Fruit fly (Drosophila melanogaster) whole organism, prepupa: Measurements from ENCODE around the gene mRpL39.

ENCODE experiments used
- CG10631 ChIP-seq: fragments of 200-800 bp; sonication (Bioruptor generic); optimal IDR thresholded peaks from 2 replicates; lab custom pipeline; 2016; ENCODE audit warnings: missing biosample characterization, missing genetic modification characterization
- CG11294 ChIP-seq: fragments of 200-800 bp; sonication (Bioruptor generic); IDR thresholded peaks from 2 replicates; pipeline ENCODE4 v1.3.6; 2022; ENCODE audit warnings: missing biosample characterization, missing genetic modification characterization
- CG11762 ChIP-seq: fragments of 200-800 bp; sonication (Bioruptor generic); optimal IDR thresholded peaks from 3 replicates; lab custom pipeline; 2016; ENCODE audit warnings: missing biosample characterization, missing genetic modification characterization; ENCODE audit not compliant: insufficient read depth
- CG11902 ChIP-seq: fragments of 200-800 bp; sonication (Bioruptor generic); optimal IDR thresholded peaks from 3 replicates; lab custom pipeline; 2016; ENCODE audit warnings: missing biosample characterization, missing genetic modification characterization
- CG15336 ChIP-seq: fragments of 200-800 bp; sonication (Bioruptor generic); IDR thresholded peaks from 2 replicates; pipeline ENCODE4 v1.3.6; 2022; ENCODE audit warnings: missing biosample characterization, missing genetic modification characterization
- CG1621 ChIP-seq: fragments of 200-800 bp; sonication (Bioruptor generic); optimal IDR thresholded peaks from 3 replicates; lab custom pipeline; 2018; ENCODE audit warnings: missing biosample characterization, mild to moderate bottlenecking, missing genetic modification characterization
- CG16779 ChIP-seq: fragments of 200-800 bp; sonication (Bioruptor generic); optimal IDR thresholded peaks from 3 replicates; lab custom pipeline; 2017; ENCODE audit warnings: missing biosample characterization, mild to moderate bottlenecking, missing genetic modification characterization
- CG3032 ChIP-seq: fragments of 200-800 bp; optimal IDR thresholded peaks from 2 replicates; lab custom pipeline; 2019; ENCODE audit warnings: missing biosample characterization, mild to moderate bottlenecking, missing genetic modification characterization, moderate library complexity
- CG32006 ChIP-seq: fragments of 200-800 bp; sonication (Bioruptor generic); optimal IDR thresholded peaks from 3 replicates; lab custom pipeline; 2017; ENCODE audit warnings: missing biosample characterization, mild to moderate bottlenecking, missing genetic modification characterization
- CG34406 ChIP-seq: fragments of 200-800 bp; sonication (Bioruptor generic); optimal IDR thresholded peaks from 3 replicates; lab custom pipeline; 2016; ENCODE audit warnings: missing biosample characterization, missing genetic modification characterization
- CG3919 ChIP-seq: fragments of 200-800 bp; sonication (Bioruptor generic); optimal IDR thresholded peaks from 3 replicates; lab custom pipeline; 2016; ENCODE audit warnings: missing biosample characterization, missing genetic modification characterization
- CG4318 ChIP-seq: fragments of 200-800 bp; sonication (Bioruptor generic); optimal IDR thresholded peaks from 3 replicates; lab custom pipeline; 2017; ENCODE audit warnings: missing biosample characterization, mild to moderate bottlenecking, missing genetic modification characterization
- CG6163 ChIP-seq: fragments of 200-800 bp; sonication (Bioruptor generic); IDR thresholded peaks from 3 replicates; pipeline ENCODE4 v1.3.6; 2022; ENCODE audit warnings: missing biosample characterization, missing genetic modification characterization
- CG6276 ChIP-seq: fragments of 200-800 bp; sonication (Bioruptor generic); optimal IDR thresholded peaks from 2 replicates; lab custom pipeline; 2017; ENCODE audit warnings: missing biosample characterization, mild to moderate bottlenecking, missing genetic modification characterization
- CG6808 ChIP-seq: fragments of 200-800 bp; sonication (Bioruptor generic); optimal IDR thresholded peaks from 3 replicates; lab custom pipeline; 2017; ENCODE audit warnings: missing biosample characterization, missing genetic modification characterization, mild to moderate bottlenecking, moderate library complexity, missing genetic modification reagents
- CG8119 ChIP-seq: fragments of 200-800 bp; sonication (Bioruptor generic); IDR thresholded peaks from 3 replicates; pipeline ENCODE4 v1.3.6; 2022; ENCODE audit warnings: missing biosample characterization, missing genetic modification characterization
- Eip78C ChIP-seq: fragments of 200-800 bp; sonication (Bioruptor generic); peaks from one replicate; lab custom pipeline; 2016; ENCODE audit warnings: missing biosample characterization, missing genetic modification characterization
- Ets96B ChIP-seq: fragments of 200-800 bp; optimal IDR thresholded peaks from 2 replicates; lab custom pipeline; 2019; ENCODE audit warnings: missing biosample characterization, mild to moderate bottlenecking, missing genetic modification characterization, moderate library complexity
- Gug ChIP-seq: fragments of 200-800 bp; sonication (Bioruptor generic); IDR thresholded peaks from 2 replicates; pipeline ENCODE4 v1.3.6; 2022; ENCODE audit warnings: missing biosample characterization, missing genetic modification characterization
- Hr39 ChIP-seq: fragments of 200-800 bp; sonication (Bioruptor generic); optimal IDR thresholded peaks from 2 replicates; lab custom pipeline; 2016; ENCODE audit warnings: missing biosample characterization, missing genetic modification characterization
- Hr4 ChIP-seq: fragments of 200-800 bp; sonication (Bioruptor generic); optimal IDR thresholded peaks from 3 replicates; lab custom pipeline; 2016; ENCODE audit warnings: missing biosample characterization, missing genetic modification characterization
- Lpt ChIP-seq: fragments of 200-800 bp; sonication (Bioruptor generic); optimal IDR thresholded peaks from 3 replicates; lab custom pipeline; 2016; ENCODE audit warnings: missing biosample characterization, missing genetic modification characterization
- Sox102F ChIP-seq: fragments of 200-800 bp; sonication (Bioruptor generic); optimal IDR thresholded peaks from 2 replicates; lab custom pipeline; 2016; ENCODE audit warnings: missing biosample characterization, mild to moderate bottlenecking, missing genetic modification characterization
- Sox14 ChIP-seq: fragments of 200-800 bp; sonication (Bioruptor generic); optimal IDR thresholded peaks from 3 replicates; lab custom pipeline; 2016; ENCODE audit warnings: missing biosample characterization, missing genetic modification characterization
- Sox15 ChIP-seq: fragments of 200-800 bp; sonication (Bioruptor generic); optimal IDR thresholded peaks from 3 replicates; lab custom pipeline; 2016; ENCODE audit warnings: missing biosample characterization, missing genetic modification characterization
- achi ChIP-seq: fragments of 200-800 bp; sonication (Bioruptor generic); optimal IDR thresholded peaks from 3 replicates; lab custom pipeline; 2016; ENCODE audit warnings: missing biosample characterization, missing genetic modification characterization
- acj6 ChIP-seq: fragments of 200-800 bp; sonication (Bioruptor generic); optimal IDR thresholded peaks from 3 replicates; lab custom pipeline; 2016; ENCODE audit warnings: missing biosample characterization, missing genetic modification characterization
- dac ChIP-seq: fragments of 200-800 bp; sonication (Bioruptor generic); optimal IDR thresholded peaks from 2 replicates; lab custom pipeline; 2017; ENCODE audit warnings: missing biosample characterization, mild to moderate bottlenecking, missing genetic modification characterization
- dsx ChIP-seq: fragments of 200-800 bp; optimal IDR thresholded peaks from 3 replicates; lab custom pipeline; 2019; ENCODE audit warnings: missing biosample characterization, mild to moderate bottlenecking, missing genetic modification characterization, moderate library complexity; ENCODE audit not compliant: poor library complexity, severe bottlenecking
- esn ChIP-seq: fragments of 200-800 bp; sonication (Bioruptor generic); optimal IDR thresholded peaks from 2 replicates; lab custom pipeline; 2016; ENCODE audit warnings: missing biosample characterization, mild to moderate bottlenecking, missing genetic modification characterization, moderate library complexity
- fd59A ChIP-seq: fragments of 200-800 bp; sonication (Bioruptor generic); optimal IDR thresholded peaks from 2 replicates; lab custom pipeline; 2017; ENCODE audit warnings: missing biosample characterization, mild to moderate bottlenecking, missing genetic modification characterization, missing genetic modification reagents
- fkh ChIP-seq: fragments of 200-800 bp; sonication (Bioruptor generic); optimal IDR thresholded peaks from 3 replicates; lab custom pipeline; 2017; ENCODE audit warnings: missing biosample characterization, mild to moderate bottlenecking, missing genetic modification characterization, moderate library complexity
- net ChIP-seq: fragments of 200-800 bp; sonication (Bioruptor generic); optimal IDR thresholded peaks from 3 replicates; lab custom pipeline; 2016; ENCODE audit warnings: missing biosample characterization, missing genetic modification characterization
- salr ChIP-seq, 2 experiments: fragments of 200-800 bp; sonication (Bioruptor generic); optimal IDR thresholded peaks; 3 replicates each; lab custom pipeline; 2016 to 2018; ENCODE audit warnings: missing biosample characterization in 2 of 2, missing genetic modification characterization in 2 of 2, mild to moderate bottlenecking in 1 of 2
- spab ChIP-seq: fragments of 200-800 bp; sonication (Bioruptor generic); optimal IDR thresholded peaks from 2 replicates; lab custom pipeline; 2017; ENCODE audit warnings: missing biosample characterization, mild to moderate bottlenecking, missing genetic modification characterization, missing genetic modification reagents
- ss ChIP-seq, 2 experiments: fragments of 200-800 bp; sonication (Bioruptor generic); optimal IDR thresholded peaks; 2 replicates in 1 of 2; 3 replicates in 1 of 2; lab custom pipeline; 2017 to 2018; ENCODE audit warnings: mild to moderate bottlenecking in 2 of 2, missing biosample characterization in 2 of 2, missing genetic modification characterization in 2 of 2, moderate library complexity in 1 of 2
- svp ChIP-seq: fragments of 200-800 bp; sonication (Bioruptor generic); peaks from one replicate; lab custom pipeline; 2016; ENCODE audit warnings: missing biosample characterization, missing genetic modification characterization
- topi ChIP-seq: fragments of 200-800 bp; sonication (Bioruptor generic); optimal IDR thresholded peaks from 3 replicates; lab custom pipeline; 2016; ENCODE audit warnings: missing biosample characterization, missing genetic modification characterization

Gene mRpL39

DNA sequence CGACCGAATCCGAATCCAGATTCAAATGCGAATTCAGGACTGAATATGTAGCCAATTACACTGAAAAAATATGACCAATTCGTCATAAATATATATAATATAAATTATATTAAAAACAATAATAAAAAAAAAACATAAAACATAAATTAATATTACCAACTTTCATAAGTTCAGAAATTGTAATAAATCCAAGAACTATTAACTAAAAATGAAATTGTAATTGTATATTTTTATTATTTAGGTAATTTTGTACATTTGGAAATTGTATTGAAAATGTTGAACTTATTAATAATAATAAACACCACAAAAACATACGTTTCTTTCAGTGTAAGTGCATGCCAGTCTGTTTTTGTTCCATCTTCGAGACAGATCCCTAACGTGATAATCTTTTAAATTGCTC is 38.4 kb downstream of the mRpL39 start:
- TF ChIP-seq esn (no peak), CG8119 (GFP tag; lab: Robert Waterston, UW) (no peak), CG3032 (tag; lab: Kevin White, UChicago) (no peak), CG11902 (no peak), CG11294 (no peak), CG6808 (GFP tag; lab: Kevin White, UChicago) (no peak), svp (GFP tag; lab: Kevin White, UChicago) (no peak), CG4318 (GFP tag; lab: Kevin White, UChicago) (no peak), CG16779 (tag; lab: Kevin White, UChicago) (no peak), salr (GFP tag; optimal IDR thresholded peaks at IDR 0.05; lab: Kevin White, UChicago) (no peak), Hr39 (GFP tag; lab: Kevin White, UChicago) (no peak), fkh (GFP tag; lab: Kevin White, UChicago) (no peak), CG11762 (GFP tag; lab: Kevin White, UChicago) (no peak), Lpt (GFP tag; lab: Kevin White, UChicago) (no peak), acj6 (no peak), topi (GFP tag; lab: Kevin White, UChicago) (no peak), dsx (GFP tag; lab: Kevin White, UChicago) (no peak), CG10631 (GFP tag; lab: Kevin White, UChicago) (no peak)
- TF ChIP-seq, all 60 proteins: peak for 0

dm6 chr3L:14960549-14960948 is 38.9 kb downstream of the mRpL39 start:
- TF ChIP-seq CG34406 (no peak), acj6 (no peak), CG8119 (GFP tag; lab: Robert Waterston, UW) (no peak), Hr4 (GFP tag; lab: Kevin White, UChicago) (no peak), CG6276 (GFP tag; lab: Kevin White, UChicago) (no peak), net (GFP tag; lab: Kevin White, UChicago) (no peak), CG6163 (GFP tag; lab: Robert Waterston, UW) (no peak), Ets96B (no peak), CG11762 (GFP tag; lab: Kevin White, UChicago) (no peak), dac (no peak), Sox14 (GFP tag; lab: Kevin White, UChicago) (no peak), ss (GFP tag; optimal IDR thresholded peaks at IDR 0.05; lab: Kevin White, UChicago) (no peak)
- TF ChIP-seq, all 60 proteins: peak for 0

dm6 chr3L:14958613-14959327 is 40.7 kb downstream of the mRpL39 start:
- TF ChIP-seq fkh (GFP tag; lab: Kevin White, UChicago) (no peak), Gug (GFP tag; lab: Robert Waterston, UW) (no peak), CG15336 (GFP tag; lab: Robert Waterston, UW) (no peak), fd59A (GFP tag; lab: Kevin White, UChicago) (no peak), achi (GFP tag; lab: Kevin White, UChicago) (no peak), CG16779 (tag; lab: Kevin White, UChicago) (no peak), dac (no peak), topi (GFP tag; lab: Kevin White, UChicago) (no peak), spab (GFP tag; lab: Kevin White, UChicago) (no peak), Sox102F (GFP tag; lab: Kevin White, UChicago) (no peak), CG1621 (no peak)
- TF ChIP-seq, all 60 proteins: peak for 0

DNA sequence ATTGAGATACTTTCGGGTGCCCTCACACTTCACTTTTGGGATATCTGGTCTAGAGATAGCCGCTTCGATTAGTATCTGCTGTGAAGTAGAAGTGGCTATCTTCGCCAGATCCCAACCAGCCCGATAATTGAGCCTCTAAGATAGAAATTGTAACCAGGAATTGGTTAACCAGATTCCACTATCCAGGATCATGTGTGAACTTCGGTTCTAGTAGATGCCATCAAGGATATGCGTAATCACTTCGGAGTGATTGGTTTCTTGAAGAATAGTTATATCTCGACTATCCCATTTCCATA is 42.5 kb downstream of the mRpL39 start:
- TF ChIP-seq CG10631 (GFP tag; lab: Kevin White, UChicago) (no peak), spab (GFP tag; lab: Kevin White, UChicago) (no peak), fd59A (GFP tag; lab: Kevin White, UChicago) (no peak), Sox15 (no peak), CG8119 (GFP tag; lab: Robert Waterston, UW) (no peak), Eip78C (GFP tag; lab: Kevin White, UChicago) (no peak), Gug (GFP tag; lab: Robert Waterston, UW) (no peak), Sox14 (GFP tag; lab: Kevin White, UChicago) (no peak), Lpt (GFP tag; lab: Kevin White, UChicago) (no peak), achi (GFP tag; lab: Kevin White, UChicago) (no peak), CG4318 (GFP tag; lab: Kevin White, UChicago) (no peak), net (GFP tag; lab: Kevin White, UChicago) (no peak), CG11294 (no peak), CG3919 (GFP tag; lab: Kevin White, UChicago) (no peak), CG32006 (GFP tag; lab: Kevin White, UChicago) (no peak), fkh (GFP tag; lab: Kevin White, UChicago) (no peak)
- TF ChIP-seq, all 60 proteins: peak for 0
